Worm (Caenorhabditis elegans) whole organism, L4 larva: Measurements from ENCODE around the gene T15H9.5.

Source experiments
- D1046.2 ChIP-seq: fragments of 200-800 bp; sonication (Bioruptor generic); IDR thresholded peaks from 2 replicates; pipeline ENCODE4 v1.3.6; 2022; ENCODE audit warnings: missing genetic modification characterization, missing compliant biosample characterization
- F10B5.3 ChIP-seq: sonication (generic microtip); optimal IDR thresholded peaks from 2 replicates; lab custom pipeline; 2016; ENCODE audit warnings: mild to moderate bottlenecking, missing genetic modification characterization, missing compliant biosample characterization
- F37D6.2 ChIP-seq: sonication (generic microtip); optimal IDR thresholded peaks from 2 replicates; lab custom pipeline; 2016; ENCODE audit warnings: mild to moderate bottlenecking, missing genetic modification characterization, missing compliant biosample characterization
- F49E8.2 ChIP-seq: sonication (generic microtip); optimal IDR thresholded peaks from 2 replicates; lab custom pipeline; 2016; ENCODE audit warnings: missing compliant biosample characterization, mild to moderate bottlenecking, missing genetic modification characterization, borderline replicate concordance
- R02D3.7 ChIP-seq: fragments of 150-350 bp; sonication (generic microtip); optimal IDR thresholded peaks from 3 replicates; lab custom pipeline; 2014; ENCODE audit warnings: missing biosample characterization, missing genetic modification characterization
- T20F7.1 ChIP-seq: fragments of 200-800 bp; sonication (Bioruptor generic); optimal IDR thresholded peaks from 2 replicates; lab custom pipeline; 2018; ENCODE audit warnings: mild to moderate bottlenecking, missing genetic modification characterization, missing compliant biosample characterization
- Y5F2A.4 ChIP-seq: fragments of 200-800 bp; sonication (Bioruptor generic); optimal IDR thresholded peaks from 2 replicates; lab custom pipeline; 2018; ENCODE audit warnings: mild to moderate bottlenecking, missing genetic modification characterization, missing compliant biosample characterization
- Y75B8A.6 ChIP-seq: fragments of 200-800 bp; sonication (Bioruptor generic); IDR thresholded peaks from 2 replicates; pipeline ENCODE4 v1.3.6; 2022; ENCODE audit warnings: missing genetic modification reagents, missing genetic modification characterization, missing compliant biosample characterization
- aha-1 ChIP-seq: fragments of 150-350 bp; peaks from one replicate; lab custom pipeline; 2014; ENCODE audit warnings: missing biosample characterization, missing genetic modification characterization
- ama-1 ChIP-seq: fragments of 150-350 bp; optimal IDR thresholded peaks from 2 replicates; lab custom pipeline; 2014; ENCODE audit warnings: inconsistent platforms, mixed read lengths
- arid-1 ChIP-seq: fragments of 200-800 bp; sonication (Bioruptor generic); conservative IDR thresholded peaks from 2 replicates; pipeline ENCODE4 v1.3.6; 2022; ENCODE audit warnings: missing genetic modification reagents, missing genetic modification characterization, missing compliant biosample characterization
- attf-4 ChIP-seq: sonication (generic microtip); optimal IDR thresholded peaks from 3 replicates; lab custom pipeline; 2017; ENCODE audit warnings: missing biosample characterization, missing genetic modification characterization
- ceh-20 ChIP-seq: fragments of 200-800 bp; sonication (Bioruptor generic); IDR thresholded peaks from 2 replicates; pipeline ENCODE4 v1.3.6; 2022; ENCODE audit warnings: missing genetic modification reagents, missing genetic modification characterization, missing compliant biosample characterization
- ceh-28 ChIP-seq: fragments of 150-350 bp; optimal IDR thresholded peaks from 2 replicates; lab custom pipeline; 2014; ENCODE audit warnings: missing biosample characterization, missing genetic modification reagents, missing genetic modification characterization
- ceh-44 ChIP-seq: fragments of 200-800 bp; sonication (Bioruptor generic); IDR thresholded peaks from 2 replicates; pipeline ENCODE4 v1.3.6; 2022; ENCODE audit warnings: missing genetic modification reagents, missing genetic modification characterization, missing compliant biosample characterization
- cey-2 ChIP-seq: sonication (generic microtip); optimal IDR thresholded peaks from 3 replicates; lab custom pipeline; 2017; ENCODE audit warnings: missing genetic modification characterization, mild to moderate bottlenecking, missing compliant biosample characterization, antibody characterized with exemption, borderline replicate concordance; ENCODE audit not compliant: insufficient read depth
- ctbp-1 ChIP-seq: fragments of 200-800 bp; sonication (Bioruptor generic); IDR thresholded peaks from 2 replicates; pipeline ENCODE4 v1.3.6; 2022; ENCODE audit warnings: missing genetic modification reagents, missing genetic modification characterization, missing compliant biosample characterization
- daf-12 ChIP-seq: fragments of 150-350 bp; optimal IDR thresholded peaks from 2 replicates; lab custom pipeline; 2014; ENCODE audit warnings: missing biosample characterization, missing genetic modification reagents, missing genetic modification characterization
- daf-16 ChIP-seq, 3 experiments: sonication (generic microtip); optimal IDR thresholded peaks; 2 replicates each; lab custom pipeline; 2016 to 2017; ENCODE audit warnings: missing genetic modification characterization in 3 of 3, missing genetic modification reagents in 3 of 3, mild to moderate bottlenecking in 2 of 3, missing compliant biosample characterization in 2 of 3, missing biosample characterization in 1 of 3, moderate library complexity in 1 of 3
- dmd-6 ChIP-seq: fragments of 200-800 bp; sonication (Bioruptor generic); IDR thresholded peaks from 2 replicates; pipeline ENCODE4 v1.3.6; 2022; ENCODE audit warnings: missing genetic modification reagents, missing genetic modification characterization, missing compliant biosample characterization
- dmd-9 ChIP-seq: fragments of 200-800 bp; sonication (Bioruptor generic); IDR thresholded peaks from 2 replicates; pipeline ENCODE4 v1.3.6; 2022; ENCODE audit warnings: missing genetic modification reagents, missing genetic modification characterization, missing compliant biosample characterization
- dve-1 ChIP-seq: sonication (generic microtip); optimal IDR thresholded peaks from 2 replicates; lab custom pipeline; 2017; ENCODE audit warnings: antibody characterized with exemption, mild to moderate bottlenecking, missing genetic modification characterization, missing compliant biosample characterization; ENCODE audit not compliant: insufficient read depth
- egl-43 ChIP-seq: fragments of 200-800 bp; sonication (Bioruptor generic); IDR thresholded peaks from 2 replicates; pipeline ENCODE4 v1.3.6; 2022; ENCODE audit warnings: missing genetic modification reagents, missing genetic modification characterization, missing compliant biosample characterization
- jun-1 ChIP-seq: fragments of 150-350 bp; optimal IDR thresholded peaks from 2 replicates; lab custom pipeline; 2014; ENCODE audit warnings: missing biosample characterization, missing genetic modification reagents, missing genetic modification characterization
- lin-1 ChIP-seq: fragments of 200-800 bp; sonication (Bioruptor generic); IDR thresholded peaks from 2 replicates; pipeline ENCODE4 v1.3.6; 2022; ENCODE audit warnings: missing genetic modification reagents, missing genetic modification characterization, missing compliant biosample characterization
- lin-13 ChIP-seq: fragments of 150-350 bp; optimal IDR thresholded peaks from 2 replicates; lab custom pipeline; 2014; ENCODE audit warnings: missing biosample characterization, missing genetic modification reagents, missing genetic modification characterization
- lin-29 ChIP-seq: fragments of 200-800 bp; sonication (Bioruptor generic); IDR thresholded peaks from 2 replicates; pipeline ENCODE4 v1.3.6; 2022; ENCODE audit warnings: missing genetic modification reagents, missing genetic modification characterization, missing compliant biosample characterization
- lin-38 ChIP-seq: fragments of 200-800 bp; sonication (Bioruptor generic); IDR thresholded peaks from 2 replicates; pipeline ENCODE4 v1.3.6; 2022; ENCODE audit warnings: missing genetic modification reagents, missing genetic modification characterization, missing compliant biosample characterization
- lir-3 ChIP-seq: sonication (generic microtip); optimal IDR thresholded peaks from 2 replicates; lab custom pipeline; 2016; ENCODE audit warnings: mild to moderate bottlenecking, missing genetic modification characterization, missing compliant biosample characterization
- lsy-2 ChIP-seq, 2 experiments: fragments of 150-350 bp in 1 of 2; sonication (generic microtip) in 1 of 2; optimal IDR thresholded peaks; 2 replicates each; lab custom pipeline; 2014 to 2017; ENCODE audit warnings: missing biosample characterization in 2 of 2, missing genetic modification characterization in 2 of 2
- madf-5 ChIP-seq, 2 experiments: fragments of 200-800 bp; sonication (Bioruptor generic); IDR thresholded peaks; 2 replicates each; pipeline ENCODE4 v1.3.6; 2022; ENCODE audit warnings: missing compliant biosample characterization in 2 of 2, missing genetic modification characterization in 2 of 2
- mdl-1 ChIP-seq, 2 experiments: fragments of 150-350 bp in 1 of 2; sonication (generic microtip) in 1 of 2; optimal IDR thresholded peaks; 2 replicates each; lab custom pipeline; 2014 to 2017; ENCODE audit warnings: missing biosample characterization in 2 of 2, missing genetic modification characterization in 2 of 2
- mes-2 ChIP-seq: sonication (generic microtip); optimal IDR thresholded peaks from 2 replicates; lab custom pipeline; 2016; ENCODE audit warnings: missing genotype, mild to moderate bottlenecking, missing genetic modification characterization, missing compliant biosample characterization; ENCODE audit not compliant: poor library complexity, severe bottlenecking
- nhr-102 ChIP-seq: sonication (generic microtip); optimal IDR thresholded peaks from 2 replicates; lab custom pipeline; 2016; ENCODE audit warnings: mild to moderate bottlenecking, missing genetic modification characterization, moderate library complexity, missing compliant biosample characterization
- nhr-25 ChIP-seq: sonication (generic microtip); optimal IDR thresholded peaks from 2 replicates; lab custom pipeline; 2017; ENCODE audit warnings: missing genetic modification characterization, mild to moderate bottlenecking, missing compliant biosample characterization, antibody characterized with exemption, moderate library complexity, borderline replicate concordance; ENCODE audit not compliant: insufficient read depth
- nhr-28 ChIP-seq: fragments of 150-350 bp; optimal IDR thresholded peaks from 2 replicates; lab custom pipeline; 2014; ENCODE audit warnings: missing biosample characterization, missing genetic modification characterization
- nhr-6 ChIP-seq: fragments of 150-350 bp; optimal IDR thresholded peaks from 2 replicates; lab custom pipeline; 2014; ENCODE audit warnings: missing biosample characterization, missing genetic modification characterization
- nhr-76 ChIP-seq: fragments of 150-350 bp; optimal IDR thresholded peaks from 2 replicates; lab custom pipeline; 2014; ENCODE audit warnings: missing biosample characterization, missing genetic modification characterization
- pha-4 ChIP-seq, 2 experiments: fragments of 150-350 bp in 1 of 2; fragments of 200-800 bp in 1 of 2; sonication (Bioruptor generic) in 1 of 2; IDR thresholded peaks in 1 of 2; optimal IDR thresholded peaks in 1 of 2; 2 replicates each; pipeline versions ENCODE4 v1.3.6 to Lab custom; 2014 to 2022; ENCODE audit warnings: missing genetic modification characterization in 2 of 2, missing genetic modification reagents in 2 of 2, missing biosample characterization in 1 of 2, missing compliant biosample characterization in 1 of 2
- php-3 ChIP-seq: fragments of 200-800 bp; sonication (Bioruptor generic); IDR thresholded peaks from 2 replicates; pipeline ENCODE4 v1.3.6; 2022; ENCODE audit warnings: missing genetic modification reagents, missing genetic modification characterization, missing compliant biosample characterization
- pqm-1 ChIP-seq: sonication (generic microtip); optimal IDR thresholded peaks from 2 replicates; lab custom pipeline; 2017; ENCODE audit warnings: missing biosample characterization, missing genetic modification characterization
- rbr-2 ChIP-seq: sonication (generic microtip); optimal IDR thresholded peaks from 2 replicates; lab custom pipeline; 2016; ENCODE audit warnings: missing genotype, missing genetic modification characterization, missing compliant biosample characterization
- sdz-12 ChIP-seq: fragments of 200-800 bp; sonication (Bioruptor generic); optimal IDR thresholded peaks from 2 replicates; lab custom pipeline; 2018; ENCODE audit warnings: mild to moderate bottlenecking, missing genetic modification characterization, missing compliant biosample characterization
- skn-1 ChIP-seq: fragments of 150-350 bp; optimal IDR thresholded peaks from 2 replicates; lab custom pipeline; 2014; ENCODE audit warnings: missing biosample characterization, missing genetic modification characterization
- snpc-4 ChIP-seq: fragments of 150-350 bp; optimal IDR thresholded peaks from 2 replicates; lab custom pipeline; 2014; ENCODE audit warnings: missing biosample characterization, missing genetic modification characterization
- unc-130 ChIP-seq: sonication (generic microtip); optimal IDR thresholded peaks from 2 replicates; lab custom pipeline; 2016; ENCODE audit warnings: missing genetic modification reagents, missing genetic modification characterization, missing compliant biosample characterization
- zfp-3 ChIP-seq: fragments of 200-800 bp; sonication (Bioruptor generic); conservative IDR thresholded peaks from 2 replicates; pipeline ENCODE4 v1.3.6; 2022; ENCODE audit warnings: missing genetic modification reagents, missing genetic modification characterization, missing compliant biosample characterization
- zip-11 ChIP-seq: fragments of 200-800 bp; sonication (Bioruptor generic); IDR thresholded peaks from 2 replicates; pipeline ENCODE4 v1.3.6; 2022; ENCODE audit warnings: missing genetic modification characterization, missing compliant biosample characterization

Gene T15H9.5

ce11 chrII:9620616-9621015 lies 9.4 kb upstream of the T15H9.5 start:
- TF ChIP-seq lin-1 (GFP tag; lab: Robert Waterston, UW) (0 out of 2 replicates have a peak, but pooled peaks have one; percentile 10), nhr-76 (no peak), R02D3.7 (tag; lab: Kevin White, UChicago) (no peak), T20F7.1 (GFP tag; lab: Kevin White, UChicago) (peak; percentile 65), daf-16 (GFP tag; optimal IDR thresholded peaks at IDR 0.05; lab: Kevin White, UChicago) (no peak), daf-16 (tag; optimal IDR thresholded peaks at IDR 0.05; lab: Kevin White, UChicago) (peak; percentile 19), ctbp-1 (GFP tag; lab: Robert Waterston, UW) (no peak), php-3 (GFP tag; lab: Robert Waterston, UW) (peak; percentile 76), aha-1 (tag; lab: Kevin White, UChicago) (no peak), zfp-3 (GFP tag; lab: Robert Waterston, UW) (0 out of 2 replicates have a peak, but pooled peaks have one; percentile 10), rbr-2 (no peak), unc-130 (GFP tag; lab: Kevin White, UChicago) (no peak), ceh-20 (0 out of 2 replicates have a peak, but pooled peaks have one; percentile 32), F49E8.2 (tag; lab: Kevin White, UChicago) (no peak), F10B5.3 (tag; lab: Kevin White, UChicago) (no peak), D1046.2 (GFP tag; lab: Robert Waterston, UW) (no peak), Y75B8A.6 (GFP tag; lab: Robert Waterston, UW) (no peak), dmd-9 (GFP tag; lab: Robert Waterston, UW) (no peak), nhr-6 (no peak), lin-13 (GFP tag; lab: Kevin White, UChicago) (peak; percentile 21), nhr-102 (tag; lab: Kevin White, UChicago) (peak; percentile 12), F37D6.2 (tag; lab: Kevin White, UChicago) (no peak), arid-1 (GFP tag; lab: Robert Waterston, UW) (no peak), mdl-1 (tag; optimal IDR thresholded peaks at IDR 0.05; lab: Kevin White, UChicago) (no peak), egl-43 (GFP tag; lab: Robert Waterston, UW) (no peak), cey-2 (tag; lab: Kevin White, UChicago) (no peak), jun-1 (tag; lab: Kevin White, UChicago) (no peak), attf-4 (tag; lab: Kevin White, UChicago) (no peak), dmd-6 (peak; percentile 89), lsy-2 (tag; optimal IDR thresholded peaks at IDR 0.05; lab: Kevin White, UChicago) (no peak), sdz-12 (GFP tag; lab: Kevin White, UChicago) (no peak), ama-1 (lab: Kevin White, UChicago) (no peak), ceh-44 (no peak)

- no peak for TF ChIP-seq skn-1
- TF ChIP-seq pha-4 (GFP tag; IDR thresholded peaks at IDR 0.05; lab: Robert Waterston, UW): no peak
- TF ChIP-seq pha-4 (tag; optimal IDR thresholded peaks at IDR 0.05; lab: Kevin White, UChicago): no peak
- peak; percentile 41 for TF ChIP-seq pqm-1
- TF ChIP-seq snpc-4 (tag; lab: Kevin White, UChicago): no peak
- TF ChIP-seq daf-12 (tag; lab: Kevin White, UChicago): no peak
- peak; percentile 3 for TF ChIP-seq dve-1 (tag; lab: Kevin White, UChicago)
- TF ChIP-seq mes-2 (tag; lab: Kevin White, UChicago): peak; percentile 17
- TF ChIP-seq lin-13 (GFP tag; lab: Kevin White, UChicago): no peak
- no peak for TF ChIP-seq Y5F2A.4
- TF ChIP-seq zip-11 (GFP tag; lab: Robert Waterston, UW): no peak
- peak; percentile 7; the same call in 1 of the 2 replicates for TF ChIP-seq lin-38 (GFP tag; lab: Robert Waterston, UW)
- no peak for TF ChIP-seq aha-1 (tag; lab: Kevin White, UChicago)
- no peak for TF ChIP-seq madf-5 (GFP tag; IDR thresholded peaks at IDR 0.05; lab: Robert Waterston, UW)
- no peak for TF ChIP-seq lin-29 (GFP tag; lab: Robert Waterston, UW)
- TF ChIP-seq nhr-28: peak; percentile 66
- TF ChIP-seq lir-3 (tag; lab: Kevin White, UChicago): no peak
- no peak for TF ChIP-seq nhr-6
- TF ChIP-seq ctbp-1 (GFP tag; lab: Robert Waterston, UW): no peak
- TF ChIP-seq nhr-25 (tag; lab: Kevin White, UChicago): no peak
- no peak for TF ChIP-seq D1046.2 (GFP tag; lab: Robert Waterston, UW)
- no peak for TF ChIP-seq dmd-6
- no peak for TF ChIP-seq nhr-102 (tag; lab: Kevin White, UChicago)
- TF ChIP-seq ama-1 (lab: Kevin White, UChicago): peak; percentile 6
- no peak for TF ChIP-seq ceh-28
Observed at ce11 chrII:9619995-9620535, 8.8 kb upstream of the T15H9.5 start.
